Worm (Caenorhabditis elegans) whole organism, late embryonic: ENCODE data around the gene F14E5.2.

Source experiments
- C08G9.2 ChIP-seq: sonication (generic microtip); optimal IDR thresholded peaks from 2 replicates; lab custom pipeline; 2016; ENCODE audit warnings: mild to moderate bottlenecking, missing genetic modification characterization, moderate library complexity, missing compliant biosample characterization
- C38D4.7 ChIP-seq: fragments of 200-800 bp; sonication (Bioruptor generic); optimal IDR thresholded peaks from 2 replicates; lab custom pipeline; 2018; ENCODE audit warnings: mild to moderate bottlenecking, missing genetic modification characterization, moderate library complexity, missing compliant biosample characterization
- F13H6.1 ChIP-seq: sonication (generic microtip); optimal IDR thresholded peaks from 2 replicates; lab custom pipeline; 2016; ENCODE audit warnings: missing genetic modification characterization, missing compliant biosample characterization
- T23F11.4 ChIP-seq: fragments of 200-800 bp; sonication (Bioruptor generic); optimal IDR thresholded peaks from 2 replicates; lab custom pipeline; 2018; ENCODE audit warnings: mild to moderate bottlenecking, missing genetic modification characterization, missing compliant biosample characterization
- ama-1 ChIP-seq: fragments of 150-350 bp; optimal IDR thresholded peaks from 2 replicates; lab custom pipeline; 2014
- ceh-14 ChIP-seq: sonication (generic microtip); optimal IDR thresholded peaks from 2 replicates; lab custom pipeline; 2016; ENCODE audit warnings: missing genotype, missing genetic modification characterization, missing compliant biosample characterization
- ceh-18 ChIP-seq: sonication (generic microtip); optimal IDR thresholded peaks from 2 replicates; lab custom pipeline; 2016; ENCODE audit warnings: missing genetic modification characterization, missing compliant biosample characterization
- ceh-2 ChIP-seq: sonication (generic microtip); optimal IDR thresholded peaks from 2 replicates; lab custom pipeline; 2016; ENCODE audit warnings: missing genotype, missing genetic modification characterization, missing compliant biosample characterization
- ceh-22 ChIP-seq: sonication (generic microtip); optimal IDR thresholded peaks from 2 replicates; lab custom pipeline; 2017; ENCODE audit warnings: missing biosample characterization, missing genetic modification characterization
- ceh-24 ChIP-seq: sonication (generic microtip); optimal IDR thresholded peaks from 2 replicates; lab custom pipeline; 2016; ENCODE audit warnings: mild to moderate bottlenecking, missing genetic modification characterization, missing compliant biosample characterization
- ceh-31 ChIP-seq: sonication (generic microtip); optimal IDR thresholded peaks from 2 replicates; lab custom pipeline; 2016; ENCODE audit warnings: missing genetic modification characterization, missing compliant biosample characterization
- ceh-34 ChIP-seq: sonication (generic microtip); optimal IDR thresholded peaks from 2 replicates; lab custom pipeline; 2016; ENCODE audit warnings: mild to moderate bottlenecking, missing genetic modification characterization, missing compliant biosample characterization
- ceh-45 ChIP-seq: fragments of 200-800 bp; sonication (Bioruptor generic); IDR thresholded peaks from 2 replicates; pipeline ENCODE4 v1.3.6; 2022; ENCODE audit warnings: missing genetic modification reagents, missing genetic modification characterization, missing compliant biosample characterization
- ceh-48 ChIP-seq: sonication (generic microtip); optimal IDR thresholded peaks from 2 replicates; lab custom pipeline; 2016; ENCODE audit warnings: missing genetic modification characterization, inconsistent platforms, missing compliant biosample characterization
- ceh-9 ChIP-seq: sonication (generic microtip); optimal IDR thresholded peaks from 2 replicates; lab custom pipeline; 2016; ENCODE audit warnings: mild to moderate bottlenecking, missing genetic modification characterization, inconsistent platforms, missing compliant biosample characterization
- che-1 ChIP-seq: sonication (generic microtip); optimal IDR thresholded peaks from 2 replicates; lab custom pipeline; 2016; ENCODE audit warnings: mild to moderate bottlenecking, missing genetic modification characterization, missing compliant biosample characterization
- elt-2 ChIP-seq: sonication (generic microtip); optimal IDR thresholded peaks from 2 replicates; lab custom pipeline; 2016; ENCODE audit warnings: missing genetic modification reagents, missing genetic modification characterization, missing compliant biosample characterization
- fax-1 ChIP-seq: sonication (generic microtip); optimal IDR thresholded peaks from 2 replicates; lab custom pipeline; 2016; ENCODE audit warnings: missing genotype, missing genetic modification characterization, missing compliant biosample characterization
- fkh-6 ChIP-seq: sonication (generic microtip); optimal IDR thresholded peaks from 2 replicates; lab custom pipeline; 2016; ENCODE audit warnings: missing genetic modification characterization, missing compliant biosample characterization
- gmeb-2 ChIP-seq: sonication (generic microtip); optimal IDR thresholded peaks from 2 replicates; lab custom pipeline; 2016; ENCODE audit warnings: missing genetic modification characterization, inconsistent platforms, missing compliant biosample characterization
- hlh-13 ChIP-seq: fragments of 200-800 bp; sonication (Bioruptor generic); optimal IDR thresholded peaks from 2 replicates; lab custom pipeline; 2018; ENCODE audit warnings: mild to moderate bottlenecking, missing genetic modification characterization, missing compliant biosample characterization
- hlh-15 ChIP-seq: sonication (generic microtip); optimal IDR thresholded peaks from 2 replicates; lab custom pipeline; 2016; ENCODE audit warnings: missing genetic modification characterization, missing compliant biosample characterization
- hlh-30 ChIP-seq: sonication (generic microtip); optimal IDR thresholded peaks from 2 replicates; lab custom pipeline; 2017; ENCODE audit warnings: antibody characterized with exemption, missing genetic modification characterization, missing compliant biosample characterization; ENCODE audit not compliant: insufficient read depth
- hlh-6 ChIP-seq: sonication (generic microtip); optimal IDR thresholded peaks from 2 replicates; lab custom pipeline; 2016; ENCODE audit warnings: missing genotype, missing genetic modification characterization, missing compliant biosample characterization
- hlh-8 ChIP-seq: sonication (generic microtip); optimal IDR thresholded peaks from 2 replicates; lab custom pipeline; 2016; ENCODE audit warnings: missing genotype, missing genetic modification characterization, missing compliant biosample characterization
- lin-11 ChIP-seq: fragments of 200-800 bp; sonication (Bioruptor generic); optimal IDR thresholded peaks from 2 replicates; lab custom pipeline; 2018; ENCODE audit warnings: mild to moderate bottlenecking, missing genetic modification characterization, missing compliant biosample characterization
- madf-2 ChIP-seq: sonication (generic microtip); optimal IDR thresholded peaks from 2 replicates; lab custom pipeline; 2017; ENCODE audit warnings: missing genetic modification characterization, missing compliant biosample characterization
- mec-3 ChIP-seq: sonication (generic microtip); optimal IDR thresholded peaks from 2 replicates; lab custom pipeline; 2016; ENCODE audit warnings: borderline replicate concordance, missing genetic modification characterization, missing compliant biosample characterization
- nhr-11 ChIP-seq: fragments of 150-350 bp; optimal IDR thresholded peaks from 2 replicates; lab custom pipeline; 2014; ENCODE audit warnings: missing biosample characterization, missing genetic modification characterization
- pag-3 ChIP-seq: sonication (generic microtip); optimal IDR thresholded peaks from 2 replicates; lab custom pipeline; 2016; ENCODE audit warnings: missing compliant biosample characterization, missing genetic modification characterization, borderline replicate concordance
- pat-9 ChIP-seq: fragments of 200-800 bp; sonication (Bioruptor generic); optimal IDR thresholded peaks from 2 replicates; lab custom pipeline; 2018; ENCODE audit warnings: mild to moderate bottlenecking, missing genetic modification characterization, moderate library complexity, missing compliant biosample characterization
- pha-4 ChIP-seq: fragments of 150-350 bp; optimal IDR thresholded peaks from 2 replicates; lab custom pipeline; 2018; ENCODE audit warnings: missing biosample characterization, missing genetic modification reagents, missing genetic modification characterization
- pros-1 ChIP-seq: fragments of 150-350 bp; optimal IDR thresholded peaks from 2 replicates; lab custom pipeline; 2014; ENCODE audit warnings: missing biosample characterization, missing genetic modification reagents, missing genetic modification characterization
- ref-2 ChIP-seq: sonication (generic microtip); optimal IDR thresholded peaks from 2 replicates; lab custom pipeline; 2016; ENCODE audit warnings: missing genetic modification characterization, missing compliant biosample characterization
- rnt-1 ChIP-seq: sonication (generic microtip); optimal IDR thresholded peaks from 2 replicates; lab custom pipeline; 2016; ENCODE audit warnings: missing genetic modification characterization, missing compliant biosample characterization
- sox-2 ChIP-seq: fragments of 200-800 bp; sonication (Bioruptor generic); IDR thresholded peaks from 2 replicates; pipeline ENCODE4 v1.3.6; 2022; ENCODE audit warnings: missing genetic modification reagents, missing genetic modification characterization, missing compliant biosample characterization
- sox-4 ChIP-seq: sonication (generic microtip); optimal IDR thresholded peaks from 2 replicates; lab custom pipeline; 2017; ENCODE audit warnings: mild to moderate bottlenecking, missing genetic modification characterization, inconsistent platforms, missing compliant biosample characterization
- syd-9 ChIP-seq: sonication (generic microtip); optimal IDR thresholded peaks from 2 replicates; lab custom pipeline; 2016; ENCODE audit warnings: mild to moderate bottlenecking, missing genetic modification characterization, moderate library complexity, missing compliant biosample characterization
- unc-3 ChIP-seq, 2 experiments: fragments of 200-800 bp in 1 of 2; sonication (Bioruptor generic) in 1 of 2; sonication (generic microtip) in 1 of 2; conservative IDR thresholded peaks in 1 of 2; optimal IDR thresholded peaks in 1 of 2; 2 replicates each; pipeline versions ENCODE4 v1.3.6 to Lab custom; 2016 to 2022; ENCODE audit warnings: missing compliant biosample characterization in 2 of 2, missing genetic modification characterization in 2 of 2, missing genetic modification reagents in 1 of 2
- unc-42 ChIP-seq: sonication (generic microtip); optimal IDR thresholded peaks from 2 replicates; lab custom pipeline; 2016; ENCODE audit warnings: missing genotype, missing genetic modification characterization, missing compliant biosample characterization
- unc-55 ChIP-seq: sonication (generic microtip); optimal IDR thresholded peaks from 2 replicates; lab custom pipeline; 2017; ENCODE audit warnings: missing biosample characterization, missing genetic modification reagents, missing genetic modification characterization
- unc-86 ChIP-seq: sonication (generic microtip); optimal IDR thresholded peaks from 2 replicates; lab custom pipeline; 2016; ENCODE audit warnings: missing genetic modification characterization, missing compliant biosample characterization
- zip-5 ChIP-seq: sonication (generic microtip); optimal IDR thresholded peaks from 2 replicates; lab custom pipeline; 2016; ENCODE audit warnings: missing genetic modification characterization, missing compliant biosample characterization

F14E5.2 gene

DNA sequence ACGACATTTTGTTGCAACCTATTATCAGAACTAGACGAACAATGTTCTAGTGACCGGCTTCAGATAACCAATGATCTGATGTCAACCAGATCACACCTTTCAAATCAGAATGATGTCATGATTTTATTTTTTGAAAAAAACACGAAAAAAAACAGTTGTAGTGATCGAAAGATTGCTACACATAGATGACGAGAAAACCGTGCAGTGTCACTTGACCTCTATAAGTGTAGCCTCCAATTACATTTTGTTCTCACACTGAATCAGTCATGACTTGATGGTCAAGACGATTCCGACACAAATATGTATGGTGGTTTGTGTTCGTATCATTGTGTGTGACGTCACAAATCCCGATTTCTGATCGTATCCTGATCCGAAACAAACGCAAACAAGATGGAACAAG lies 11.4 kb upstream of the F14E5.2 start:
- no peak for TF ChIP-seq ceh-45 (GFP tag; lab: Robert Waterston, UW)
- no peak for TF ChIP-seq unc-55 (GFP tag; lab: Kevin White, UChicago)
- TF ChIP-seq unc-42 (tag; lab: Kevin White, UChicago): no peak
- TF ChIP-seq che-1 (tag; lab: Kevin White, UChicago): no peak
- no peak for TF ChIP-seq sox-2 (GFP tag; lab: Robert Waterston, UW)
- TF ChIP-seq ceh-18: no peak
- TF ChIP-seq ama-1 (lab: Kevin White, UChicago): no peak
- TF ChIP-seq ref-2 (tag; lab: Kevin White, UChicago): no peak
- TF ChIP-seq hlh-8: no peak
- no peak for TF ChIP-seq zip-5
- TF ChIP-seq ceh-22 (tag; lab: Kevin White, UChicago): no peak
- no peak for TF ChIP-seq fkh-6 (tag; lab: Kevin White, UChicago)
- TF ChIP-seq ceh-31: no peak
- TF ChIP-seq F13H6.1 (tag; lab: Kevin White, UChicago): no peak

DNA sequence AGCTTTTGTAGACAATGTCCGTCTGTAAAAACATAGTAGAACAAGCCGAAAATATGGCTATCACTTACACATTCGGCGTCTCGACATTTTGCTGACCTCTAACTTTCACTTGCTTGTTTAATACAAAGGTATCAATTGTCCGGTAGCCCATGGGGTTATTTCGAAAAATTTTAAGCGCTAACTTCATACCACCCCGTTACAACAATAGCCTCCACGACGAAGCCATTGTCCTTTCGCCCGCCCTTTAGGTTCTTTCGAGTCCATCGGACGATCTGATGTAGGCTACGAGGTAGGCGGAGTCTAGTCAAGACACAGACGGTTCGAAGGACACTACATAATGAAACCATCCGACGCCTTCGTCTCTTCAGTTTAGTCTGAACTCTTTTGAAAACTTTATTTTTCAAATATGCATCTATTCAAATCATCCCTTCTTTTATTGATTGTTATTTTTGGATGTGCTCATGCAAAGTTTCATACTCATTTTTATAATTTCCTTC lies 10.2 kb upstream of the F14E5.2 start, which contains the start of gene lips-10:
Gene lips-10 (plus strand): TSS at position 378 of the 497 bp plus-strand sequence.
- TF ChIP-seq pha-4 (tag; lab: Kevin White, UChicago): no peak
- no peak for TF ChIP-seq zip-5
- no peak for TF ChIP-seq syd-9 (tag; lab: Kevin White, UChicago)
- no peak for TF ChIP-seq ceh-24 (tag; lab: Kevin White, UChicago)
- no peak for TF ChIP-seq nhr-11 (tag; lab: Kevin White, UChicago)
- no peak for TF ChIP-seq ceh-14 (tag; lab: Kevin White, UChicago)
- no peak for TF ChIP-seq hlh-8
- TF ChIP-seq fax-1 (tag; lab: Kevin White, UChicago): no peak
- TF ChIP-seq rnt-1 (tag; lab: Kevin White, UChicago): no peak
- no peak for TF ChIP-seq unc-3 (GFP tag; conservative IDR thresholded peaks at IDR 0.05; lab: Robert Waterston, UW)
- TF ChIP-seq unc-3 (tag; optimal IDR thresholded peaks at IDR 0.05; lab: Kevin White, UChicago): no peak
- no peak for TF ChIP-seq hlh-30 (tag; lab: Kevin White, UChicago)
- TF ChIP-seq unc-42 (tag; lab: Kevin White, UChicago): no peak
- no peak for TF ChIP-seq pros-1 (tag; lab: Kevin White, UChicago)
- no peak for TF ChIP-seq elt-2 (tag; lab: Kevin White, UChicago)
- TF ChIP-seq mec-3: no peak
- TF ChIP-seq unc-55 (GFP tag; lab: Kevin White, UChicago): no peak
- TF ChIP-seq ceh-48 (tag; lab: Kevin White, UChicago): no peak
- TF ChIP-seq, all 69 proteins: peak for 0

DNA sequence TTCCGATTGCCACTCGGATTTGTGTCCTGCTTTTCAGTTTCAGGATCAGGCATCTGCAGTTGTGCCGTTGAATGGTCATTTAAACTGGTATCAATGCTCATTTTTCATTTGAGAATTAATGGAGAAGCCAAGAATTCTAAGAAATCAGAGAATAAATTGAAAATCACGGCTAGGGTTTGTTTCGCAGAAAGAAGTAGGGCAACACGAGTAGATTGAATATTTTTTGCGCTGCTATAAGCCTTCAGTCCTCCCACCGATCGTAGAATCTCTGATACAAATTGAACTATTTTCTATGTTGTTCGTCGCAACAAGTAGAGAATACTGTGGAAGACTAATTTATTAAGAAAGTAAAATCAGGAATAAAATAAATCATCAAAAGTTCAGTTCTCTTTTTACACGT lies 8.4 kb upstream of the F14E5.2 start, which contains the start of gene acp-3:
Gene acp-3 (minus strand): TSS at position 101 of the 400 bp plus-strand sequence.
- TF ChIP-seq hlh-8 (no peak), hlh-13 (GFP tag; lab: Kevin White, UChicago) (no peak), sox-2 (GFP tag; lab: Robert Waterston, UW) (no peak), C38D4.7 (no peak), C08G9.2 (tag; lab: Kevin White, UChicago) (no peak)

DNA sequence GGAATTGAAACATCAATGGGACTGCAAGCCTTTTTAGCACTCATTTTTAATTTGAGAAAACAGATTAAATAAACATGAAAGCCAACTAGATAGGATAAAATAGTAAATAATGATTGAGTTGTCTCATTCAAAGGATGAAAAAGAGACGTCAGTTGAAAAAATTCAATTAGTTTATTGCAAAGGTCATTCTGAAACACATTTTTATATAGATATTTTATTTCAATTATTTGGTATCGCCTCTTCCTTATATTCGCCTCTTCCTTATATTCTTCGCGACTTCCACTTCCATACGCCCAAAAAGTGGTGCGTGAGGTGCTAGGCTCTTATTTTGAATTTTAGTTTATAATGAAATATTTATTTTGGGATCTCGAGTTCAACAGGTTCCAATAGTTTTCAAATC lies 6.3 kb upstream of the F14E5.2 start, which contains the start of gene acp-4:
Gene acp-4 (minus strand): TSS at position 101 of the 400 bp plus-strand sequence.
- TF ChIP-seq syd-9 (tag; lab: Kevin White, UChicago) (no peak), unc-55 (GFP tag; lab: Kevin White, UChicago) (no peak), sox-4 (tag; lab: Kevin White, UChicago) (no peak), ceh-14 (tag; lab: Kevin White, UChicago) (no peak), fkh-6 (tag; lab: Kevin White, UChicago) (no peak), ceh-24 (tag; lab: Kevin White, UChicago) (no peak), pat-9 (no peak)

DNA sequence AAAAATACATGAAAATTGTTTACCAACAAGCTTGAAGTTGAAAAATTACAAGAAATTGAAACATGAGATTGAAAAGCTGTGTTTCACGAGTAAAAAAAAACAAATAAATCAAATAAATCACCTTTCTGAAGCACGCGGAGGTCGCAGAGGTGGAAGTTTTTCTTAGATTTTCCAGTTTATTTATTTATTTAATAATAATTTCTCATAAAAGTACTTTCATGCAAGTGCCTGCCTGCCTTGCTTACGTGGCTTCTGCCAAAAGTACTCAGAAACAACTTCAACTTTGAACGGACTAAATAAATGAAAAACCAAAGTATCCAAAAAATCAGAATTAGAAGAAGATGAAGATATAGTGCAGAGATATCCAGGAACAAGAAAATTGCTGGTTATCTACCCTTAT lies 3.3 kb upstream of the F14E5.2 start, which contains the start of gene acp-2:
Gene acp-2 (minus strand): TSS at position 101 of the 400 bp plus-strand sequence.
- TF ChIP-seq unc-42 (tag; lab: Kevin White, UChicago) (no peak), F13H6.1 (tag; lab: Kevin White, UChicago) (no peak), madf-2 (tag; lab: Kevin White, UChicago) (no peak), mec-3 (no peak), ceh-34 (tag; lab: Kevin White, UChicago) (no peak), pag-3 (tag; lab: Kevin White, UChicago) (no peak), hlh-13 (GFP tag; lab: Kevin White, UChicago) (no peak), lin-11 (tag; lab: Kevin White, UChicago) (no peak), pros-1 (tag; lab: Kevin White, UChicago) (no peak), T23F11.4 (no peak), ceh-45 (GFP tag; lab: Robert Waterston, UW) (no peak), hlh-6 (no peak), unc-86 (tag; lab: Kevin White, UChicago) (no peak), hlh-15 (tag; lab: Kevin White, UChicago) (no peak), gmeb-2 (no peak), ceh-2 (tag; lab: Kevin White, UChicago) (no peak), ceh-9 (tag; lab: Kevin White, UChicago) (no peak), rnt-1 (tag; lab: Kevin White, UChicago) (no peak)
